Worm (Caenorhabditis elegans): ENCODE results near the gene Y53G8AM.7.
A peak's percentile ranks its signal among the peaks of the same experiment; 100 is the strongest.

Y53G8AM.7 gene

ce11 chrIII:3279304-3279703 is 12.8 kb upstream of the Y53G8AM.7 start (continued):
- TF ChIP-seq lin-35 (GFP tag; optimal IDR thresholded peaks at IDR 0.05) (peak in 1 of 3 experiments; percentile 56), chd-7 (tag; optimal IDR thresholded peaks at IDR 0.05) (no peak), attf-5 (GFP tag; optimal IDR thresholded peaks at IDR 0.05) (peak; percentile 62), tlf-1 (GFP tag; optimal IDR thresholded peaks at IDR 0.05) (peak; percentile 0), hmg-20 (GFP tag; IDR thresholded peaks at IDR 0.05) (no peak), ceh-79 (tag; optimal IDR thresholded peaks at IDR 0.05) (no peak), cebp-1 (GFP tag; IDR thresholded peaks at IDR 0.05) (no peak), cebp-1 (tag; optimal IDR thresholded peaks at IDR 0.05) (peak; percentile 69)

- TF ChIP-seq tlf-1 (GFP tag; optimal IDR thresholded peaks at IDR 0.05) (no peak), snpc-1.1 (tag; optimal IDR thresholded peaks at IDR 0.05; ENCODE audit: insufficient read depth) (no peak), D2030.7 (GFP tag; IDR thresholded peaks at IDR 0.05) (no peak), ZK185.1 (tag; optimal IDR thresholded peaks at IDR 0.05; ENCODE audit: poor library complexity, severe bottlenecking) (no peak), F39B2.1 (GFP tag; IDR thresholded peaks at IDR 0.05) (no peak), akir-1 (GFP tag; optimal IDR thresholded peaks at IDR 0.05) (no peak), rec-8 (tag; optimal IDR thresholded peaks at IDR 0.05) (no peak), nhr-27 (tag; optimal IDR thresholded peaks at IDR 0.05) (no peak), xnd-1 (tag; optimal IDR thresholded peaks at IDR 0.05) (no peak), egl-18 (GFP tag; IDR thresholded peaks at IDR 0.05) (no peak), athp-1 (tag; optimal IDR thresholded peaks at IDR 0.05) (no peak), ceh-91 (GFP tag; IDR thresholded peaks at IDR 0.05) (no peak), lin-40 (tag; optimal IDR thresholded peaks at IDR 0.05) (no peak), rcor-1 (GFP tag; IDR thresholded peaks at IDR 0.05) (no peak), ztf-3 (GFP tag; optimal IDR thresholded peaks at IDR 0.05) (no peak), Y53F4B.3 (GFP tag; IDR thresholded peaks at IDR 0.05) (no peak), nhr-90 (tag; optimal IDR thresholded peaks at IDR 0.05) (no peak), nfya-1 (tag; optimal IDR thresholded peaks at IDR 0.05; ENCODE audit: borderline replicate concordance, insufficient read depth) (no peak)
These were observed 12.1 kb upstream of the Y53G8AM.7 start, which contains the start of gene Y53G8AM.8 for ce11 chrIII:3278610-3279009. Gene Y53G8AM.8 (minus strand): TSS chrIII:3278710.

- TF ChIP-seq attf-5 (GFP tag; optimal IDR thresholded peaks at IDR 0.05): peak; percentile 23
- peak; percentile 26; the same call in 1 of the 2 replicates for TF ChIP-seq hmg-1.2 (GFP tag; IDR thresholded peaks at IDR 0.05)
- TF ChIP-seq lin-40 (tag; optimal IDR thresholded peaks at IDR 0.05): peak; percentile 10
- TF ChIP-seq F55B11.4 (tag; optimal IDR thresholded peaks at IDR 0.05; ENCODE audit: borderline replicate concordance, insufficient read depth): no peak
- TF ChIP-seq cebp-1 (GFP tag; IDR thresholded peaks at IDR 0.05): no peak
- peak; percentile 13 for TF ChIP-seq cebp-1 (tag; optimal IDR thresholded peaks at IDR 0.05)
- TF ChIP-seq dox-1 (GFP tag; IDR thresholded peaks at IDR 0.05): 0 out of 2 replicates have a peak, but pooled peaks have one; percentile 6
- no peak for TF ChIP-seq mel-28 (tag; optimal IDR thresholded peaks at IDR 0.05; ENCODE audit: borderline replicate concordance)
- TF ChIP-seq mxl-1 (tag; optimal IDR thresholded peaks at IDR 0.05): no peak
These were observed 6.6 kb upstream of the Y53G8AM.7 start for ce11 chrIII:3273141-3273540.

ce11 chrIII:3271682-3272081 is 5.2 kb upstream of the Y53G8AM.7 start:
- TF ChIP-seq lin-54 (GFP tag; optimal IDR thresholded peaks at IDR 0.05) (peak; percentile 20), lin-26 (GFP tag; IDR thresholded peaks at IDR 0.05) (0 out of 2 replicates have a peak, but pooled peaks have one; percentile 15), mes-4 (tag; optimal IDR thresholded peaks at IDR 0.05) (no peak), ccch-3 (GFP tag; optimal IDR thresholded peaks at IDR 0.05) (no peak), ZK185.1 (tag; optimal IDR thresholded peaks at IDR 0.05; ENCODE audit: poor library complexity, severe bottlenecking) (no peak), nhr-27 (tag; optimal IDR thresholded peaks at IDR 0.05) (no peak), rec-8 (tag; optimal IDR thresholded peaks at IDR 0.05) (no peak), zim-3 (tag; optimal IDR thresholded peaks at IDR 0.05) (no peak), C06A6.2 (GFP tag; conservative IDR thresholded peaks at IDR 0.05) (no peak), Y53G8AR.9 (GFP tag; conservative IDR thresholded peaks at IDR 0.05) (no peak), madf-8 (GFP tag; conservative IDR thresholded peaks at IDR 0.05) (no peak), sea-2 (GFP tag; IDR thresholded peaks at IDR 0.05) (no peak), egl-18 (GFP tag; IDR thresholded peaks at IDR 0.05) (no peak), B0019.2 (GFP tag; conservative IDR thresholded peaks at IDR 0.05) (no peak), T26A5.8 (tag; optimal IDR thresholded peaks at IDR 0.05) (no peak), bed-1 (GFP tag; IDR thresholded peaks at IDR 0.05) (no peak), lin-40 (tag; optimal IDR thresholded peaks at IDR 0.05) (peak; percentile 91), lag-1 (GFP tag; IDR thresholded peaks at IDR 0.05) (no peak), tlf-1 (GFP tag; optimal IDR thresholded peaks at IDR 0.05) (no peak)
